1 fruit fly cellular context compared by ENCODE assay signal in the genomic region with DNA sequence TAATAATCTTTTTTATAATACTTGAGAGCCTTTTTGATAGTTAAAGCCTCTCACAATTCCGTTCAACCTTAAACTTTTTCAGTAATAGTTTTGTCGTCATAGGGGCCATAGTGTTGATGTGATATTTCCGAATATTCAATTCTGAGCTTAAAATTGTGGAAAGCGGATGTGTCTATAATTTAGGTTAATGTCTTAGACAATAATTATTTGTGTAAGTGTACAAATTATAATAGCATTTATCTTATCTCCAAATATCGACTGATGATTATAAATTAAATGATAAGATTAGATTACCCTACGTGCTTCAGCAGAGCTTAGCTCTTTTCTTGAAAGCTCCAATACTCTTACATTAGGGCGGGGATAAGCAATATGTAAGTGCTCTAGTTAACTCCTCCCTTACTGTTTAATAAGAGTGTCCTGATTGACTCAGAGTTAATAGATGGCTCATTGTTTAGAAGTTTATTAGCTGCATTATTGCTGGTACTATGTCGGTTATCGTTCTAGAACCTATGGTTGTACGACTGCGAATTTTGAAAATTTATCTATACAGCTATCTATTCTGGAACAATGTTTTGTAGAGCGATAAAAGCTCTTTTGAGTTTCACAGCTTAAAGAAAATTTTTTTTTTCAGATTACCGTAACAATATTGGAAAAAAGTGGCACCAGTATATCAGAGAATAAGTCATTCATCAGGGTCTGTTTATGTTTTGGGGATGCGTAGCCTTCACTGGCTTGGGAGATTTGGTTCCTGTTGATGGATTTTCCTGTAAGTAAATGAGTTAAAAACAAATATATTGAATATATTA.
TF ChIP-seq lines count a peak whose summit lies in the region.

No protein-coding gene starts in this region.

TF ChIP-seq in whole organism, embryonic, 481 proteins besides CTCF, POLR2A, EP300 and RAD21 (continued from another document and continues in another):
- TF ChIP-seq Awh (GFP tag; IDR thresholded peaks at IDR 0.05; lab: Robert Waterston, UW) (no peak), CG1602 (GFP tag; optimal IDR thresholded peaks at IDR 0.05; lab: Kevin White, UChicago) (no peak), row (GFP tag; IDR thresholded peaks at IDR 0.05; lab: Robert Waterston, UW) (peak; percentile 70), bigmax (GFP tag; optimal IDR thresholded peaks at IDR 0.05; lab: Kevin White, UChicago) (no peak), toy (GFP tag; IDR thresholded peaks at IDR 0.05; lab: Robert Waterston, UW) (no peak), sr (GFP tag; IDR thresholded peaks at IDR 0.05; lab: Robert Waterston, UW) (no peak), CG9727 (GFP tag; optimal IDR thresholded peaks at IDR 0.05; lab: Kevin White, UChicago) (peak; percentile 34), Mes4 (GFP tag; optimal IDR thresholded peaks at IDR 0.05; lab: Kevin White, UChicago) (no peak), CG9932 (GFP tag; IDR thresholded peaks at IDR 0.05; lab: Robert Waterston, UW) (0 out of 2 replicates have a peak, but pooled peaks have one; percentile 42), h (optimal IDR thresholded peaks at IDR 0.05; lab: Kevin White, UChicago) (no peak), D (optimal IDR thresholded peaks at IDR 0.05; lab: Kevin White, UChicago) (no peak), D (GFP tag; optimal IDR thresholded peaks at IDR 0.05; lab: Kevin White, UChicago) (no peak), Atf3 (GFP tag; optimal IDR thresholded peaks at IDR 0.05; lab: Kevin White, UChicago) (no peak), bsh (GFP tag; optimal IDR thresholded peaks at IDR 0.05; lab: Kevin White, UChicago) (peak in 1 of 2 experiments; percentile 34), CG8765 (GFP tag; IDR thresholded peaks at IDR 0.05; lab: Robert Waterston, UW) (no peak), Spps (tag; optimal IDR thresholded peaks at IDR 0.05; lab: Kevin White, UChicago) (no peak), HLH4C (GFP tag; IDR thresholded peaks at IDR 0.05; lab: Robert Waterston, UW; ENCODE audit: partially characterized antibody) (no peak), fd64A (GFP tag; optimal IDR thresholded peaks at IDR 0.05; lab: Kevin White, UChicago) (no peak), CG4282 (GFP tag; optimal IDR thresholded peaks at IDR 0.05; lab: Kevin White, UChicago) (no peak), kay (GFP tag; optimal IDR thresholded peaks at IDR 0.05; lab: Kevin White, UChicago) (no peak), CG33213 (GFP tag; optimal IDR thresholded peaks at IDR 0.05; lab: Kevin White, UChicago) (no peak), Taf1 (GFP tag; IDR thresholded peaks at IDR 0.05; lab: Robert Waterston, UW) (no peak), Mrtf (GFP tag; IDR thresholded peaks at IDR 0.05; lab: Robert Waterston, UW) (no peak), dysf (GFP tag; IDR thresholded peaks at IDR 0.05; lab: Robert Waterston, UW) (0 out of 3 replicates have a peak, but pooled peaks have one; percentile 21), Opbp (GFP tag; IDR thresholded peaks at IDR 0.05; lab: Robert Waterston, UW; ENCODE audit: partially characterized antibody) (no peak), E2f1 (GFP tag; IDR thresholded peaks at IDR 0.05; lab: Robert Waterston, UW) (no peak), H15 (GFP tag; IDR thresholded peaks at IDR 0.05; lab: Robert Waterston, UW) (no peak), lbe (GFP tag; optimal IDR thresholded peaks at IDR 0.05; lab: Kevin White, UChicago) (no peak), lov (optimal IDR thresholded peaks at IDR 0.05; lab: Kevin White, UChicago) (no peak), lov (GFP tag; IDR thresholded peaks at IDR 0.05; lab: Robert Waterston, UW) (no peak), CG11504 (tag; optimal IDR thresholded peaks at IDR 0.05; lab: Kevin White, UChicago) (no peak), grn (GFP tag; optimal IDR thresholded peaks at IDR 0.05; lab: Kevin White, UChicago) (peak; percentile 37), peb (GFP tag; IDR thresholded peaks at IDR 0.05; lab: Robert Waterston, UW) (no peak), Xbp1 (GFP tag; optimal IDR thresholded peaks at IDR 0.05; lab: Kevin White, UChicago) (peak; percentile 27), CG7372 (GFP tag; IDR thresholded peaks at IDR 0.05; lab: Robert Waterston, UW) (no peak), CG7556 (GFP tag; optimal IDR thresholded peaks at IDR 0.05; lab: Kevin White, UChicago) (peak; percentile 38), ato (GFP tag; IDR thresholded peaks at IDR 0.05; lab: Robert Waterston, UW; ENCODE audit: partially characterized antibody) (no peak), CG1024 (GFP tag; IDR thresholded peaks at IDR 0.05; lab: Robert Waterston, UW) (no peak), Hmx (GFP tag; optimal IDR thresholded peaks at IDR 0.05; lab: Kevin White, UChicago) (no peak), Kr (GFP tag; optimal IDR thresholded peaks at IDR 0.05; lab: Kevin White, UChicago) (no peak), Abd-B (GFP tag; optimal IDR thresholded peaks at IDR 0.05; lab: Kevin White, UChicago) (no peak), lilli (GFP tag; optimal IDR thresholded peaks at IDR 0.05; lab: Kevin White, UChicago) (peak; percentile 61), CG10543 (GFP tag; optimal IDR thresholded peaks at IDR 0.05; lab: Kevin White, UChicago) (no peak), NC2β (GFP tag; optimal IDR thresholded peaks at IDR 0.05; lab: Kevin White, UChicago) (no peak), Blimp-1 (GFP tag; optimal IDR thresholded peaks at IDR 0.05; lab: Kevin White, UChicago) (no peak), Max (GFP tag; optimal IDR thresholded peaks at IDR 0.05; lab: Kevin White, UChicago) (no peak), CG15011 (GFP tag; optimal IDR thresholded peaks at IDR 0.05; lab: Kevin White, UChicago) (no peak), ftz-f1 (GFP tag; optimal IDR thresholded peaks at IDR 0.05; lab: Kevin White, UChicago) (no peak), croc (GFP tag; conservative IDR thresholded peaks at IDR 0.05; lab: Robert Waterston, UW) (no peak), CG2712 (tag; optimal IDR thresholded peaks at IDR 0.05; lab: Kevin White, UChicago) (no peak), Dp (GFP tag; optimal IDR thresholded peaks at IDR 0.05; lab: Kevin White, UChicago) (no peak), sisA (GFP tag; IDR thresholded peaks at IDR 0.05; lab: Robert Waterston, UW) (no peak), Neu2 (GFP tag; optimal IDR thresholded peaks at IDR 0.05; lab: Kevin White, UChicago; ENCODE audit: borderline replicate concordance) (no peak), twi (tag; optimal IDR thresholded peaks at IDR 0.05; lab: Kevin White, UChicago) (no peak), caup (GFP tag; optimal IDR thresholded peaks at IDR 0.05; lab: Kevin White, UChicago; ENCODE audit: severe bottlenecking) (no peak), CG16779 (GFP tag; IDR thresholded peaks at IDR 0.05; lab: Robert Waterston, UW) (no peak), CG31388 (GFP tag; optimal IDR thresholded peaks at IDR 0.05; lab: Kevin White, UChicago) (no peak), hth (optimal IDR thresholded peaks at IDR 0.05; lab: Kevin White, UChicago) (no peak), CG7786 (GFP tag; optimal IDR thresholded peaks at IDR 0.05; lab: Kevin White, UChicago) (peak; percentile 24), gem (tag; optimal IDR thresholded peaks at IDR 0.05; lab: Kevin White, UChicago) (peak; percentile 58), gfzf (GFP tag; optimal IDR thresholded peaks at IDR 0.05; lab: Kevin White, UChicago) (no peak), CG2129 (GFP tag; IDR thresholded peaks at IDR 0.05; lab: Robert Waterston, UW; ENCODE audit: partially characterized antibody) (no peak), rib (GFP tag; IDR thresholded peaks at IDR 0.05; lab: Robert Waterston, UW) (no peak), CG13624 (GFP tag; optimal IDR thresholded peaks at IDR 0.05; lab: Kevin White, UChicago) (peak; percentile 28), CG5180 (GFP tag; optimal IDR thresholded peaks at IDR 0.05; lab: Kevin White, UChicago) (no peak), gsb (GFP tag; IDR thresholded peaks at IDR 0.05; lab: Robert Waterston, UW) (no peak), dmrt99B (tag; optimal IDR thresholded peaks at IDR 0.05; lab: Kevin White, UChicago) (peak; percentile 44), CG3281 (GFP tag; optimal IDR thresholded peaks at IDR 0.05; lab: Kevin White, UChicago) (no peak), CG3163 (GFP tag; optimal IDR thresholded peaks at IDR 0.05; lab: Kevin White, UChicago) (peak; percentile 51), CG12391 (tag; optimal IDR thresholded peaks at IDR 0.05; lab: Kevin White, UChicago) (peak; percentile 56), ase (GFP tag; IDR thresholded peaks at IDR 0.05; lab: Robert Waterston, UW) (no peak), CG12769 (tag; optimal IDR thresholded peaks at IDR 0.05; lab: Kevin White, UChicago) (no peak), fru (optimal IDR thresholded peaks at IDR 0.05; lab: Kevin White, UChicago) (no peak), grau (tag; optimal IDR thresholded peaks at IDR 0.05; lab: Kevin White, UChicago) (peak; percentile 57), CG2202 (tag; optimal IDR thresholded peaks at IDR 0.05; lab: Kevin White, UChicago) (no peak), Sry-δ (GFP tag; optimal IDR thresholded peaks at IDR 0.05; lab: Kevin White, UChicago) (no peak), Nf-YB (GFP tag; optimal IDR thresholded peaks at IDR 0.05; lab: Kevin White, UChicago) (no peak), Fer3 (tag; optimal IDR thresholded peaks at IDR 0.05; lab: Kevin White, UChicago) (no peak), unpg (GFP tag; optimal IDR thresholded peaks at IDR 0.05; lab: Kevin White, UChicago) (peak; percentile 15), CrebB (tag; optimal IDR thresholded peaks at IDR 0.05; lab: Kevin White, UChicago) (no peak), sna (GFP tag; IDR thresholded peaks at IDR 0.05; lab: Robert Waterston, UW; ENCODE audit: partially characterized antibody) (no peak), fu2 (GFP tag; optimal IDR thresholded peaks at IDR 0.05; lab: Kevin White, UChicago) (peak; percentile 39), CG17186 (GFP tag; optimal IDR thresholded peaks at IDR 0.05; lab: Kevin White, UChicago) (no peak), CG12071 (GFP tag; optimal IDR thresholded peaks at IDR 0.05; lab: Kevin White, UChicago) (no peak), CG4328 (GFP tag; optimal IDR thresholded peaks at IDR 0.05; lab: Kevin White, UChicago) (no peak), tx (GFP tag; optimal IDR thresholded peaks at IDR 0.05; lab: Kevin White, UChicago) (peak; percentile 10), Elba2 (GFP tag; optimal IDR thresholded peaks at IDR 0.05; lab: Kevin White, UChicago) (no peak), CG8924 (tag; optimal IDR thresholded peaks at IDR 0.05; lab: Kevin White, UChicago) (peak; percentile 13), CG1647 (GFP tag; optimal IDR thresholded peaks at IDR 0.05; lab: Kevin White, UChicago) (no peak), Med (GFP tag; lab: Kevin White, UChicago) (peak; percentile 61), sc (optimal IDR thresholded peaks at IDR 0.05; lab: Kevin White, UChicago) (no peak), sc (GFP tag; optimal IDR thresholded peaks at IDR 0.05; lab: Kevin White, UChicago) (no peak), Meics (GFP tag; optimal IDR thresholded peaks at IDR 0.05; lab: Kevin White, UChicago) (no peak), CG31365 (tag; optimal IDR thresholded peaks at IDR 0.05; lab: Kevin White, UChicago) (no peak), disco-r (GFP tag; optimal IDR thresholded peaks at IDR 0.05; lab: Kevin White, UChicago) (no peak), en (GFP tag; optimal IDR thresholded peaks at IDR 0.05; lab: Kevin White, UChicago) (no peak), tll (GFP tag; optimal IDR thresholded peaks at IDR 0.05; lab: Kevin White, UChicago) (no peak), Xrp1 (GFP tag; IDR thresholded peaks at IDR 0.05; lab: Robert Waterston, UW) (no peak), kah (GFP tag; optimal IDR thresholded peaks at IDR 0.05; lab: Kevin White, UChicago) (no peak), Jarid2 (GFP tag; optimal IDR thresholded peaks at IDR 0.05; lab: Kevin White, UChicago) (no peak), Ets97D (GFP tag; optimal IDR thresholded peaks at IDR 0.05; lab: Kevin White, UChicago) (no peak), Camta (GFP tag; optimal IDR thresholded peaks at IDR 0.05; lab: Kevin White, UChicago) (peak; percentile 19), H2.0 (GFP tag; IDR thresholded peaks at IDR 0.05; lab: Robert Waterston, UW) (no peak), CG4707 (GFP tag; optimal IDR thresholded peaks at IDR 0.05; lab: Kevin White, UChicago) (no peak), CG8089 (GFP tag; optimal IDR thresholded peaks at IDR 0.05; lab: Kevin White, UChicago) (no peak), Rx (GFP tag; IDR thresholded peaks at IDR 0.05; lab: Robert Waterston, UW) (no peak), NFAT (GFP tag; IDR thresholded peaks at IDR 0.05; lab: Robert Waterston, UW) (no peak), salm (tag; optimal IDR thresholded peaks at IDR 0.05; lab: Kevin White, UChicago) (no peak), dati (GFP tag; IDR thresholded peaks at IDR 0.05; lab: Robert Waterston, UW) (no peak), CG3726 (GFP tag; IDR thresholded peaks at IDR 0.05; lab: Robert Waterston, UW) (no peak), Deaf1 (tag; optimal IDR thresholded peaks at IDR 0.05; lab: Kevin White, UChicago) (no peak), nom (GFP tag; optimal IDR thresholded peaks at IDR 0.05; lab: Kevin White, UChicago) (no peak), CG8290 (GFP tag; optimal IDR thresholded peaks at IDR 0.05; lab: Kevin White, UChicago) (no peak), CG8290 (tag; optimal IDR thresholded peaks at IDR 0.05; lab: Kevin White, UChicago) (peak in 1 of 2 experiments; percentile 2), Hmr (GFP tag; optimal IDR thresholded peaks at IDR 0.05; lab: Kevin White, UChicago) (peak; percentile 46), Dip3 (GFP tag; optimal IDR thresholded peaks at IDR 0.05; lab: Kevin White, UChicago) (peak; percentile 42), CG10147 (GFP tag; optimal IDR thresholded peaks at IDR 0.05; lab: Kevin White, UChicago) (no peak), pan (optimal IDR thresholded peaks at IDR 0.05; lab: Kevin White, UChicago) (no peak), pan (GFP tag; optimal IDR thresholded peaks at IDR 0.05 in 1 of 2, IDR thresholded peaks at IDR 0.05 in 1 of 2) (no peak), sob (GFP tag; IDR thresholded peaks at IDR 0.05; lab: Robert Waterston, UW) (peak; percentile 37; the same call in 1 of the 2 replicates), pum (GFP tag; optimal IDR thresholded peaks at IDR 0.05; lab: Kevin White, UChicago) (no peak), nerfin-2 (GFP tag; IDR thresholded peaks at IDR 0.05; lab: Robert Waterston, UW; ENCODE audit: partially characterized antibody) (no peak), sqz (GFP tag; optimal IDR thresholded peaks at IDR 0.05; lab: Kevin White, UChicago) (no peak), CG17359 (tag; optimal IDR thresholded peaks at IDR 0.05; lab: Kevin White, UChicago) (no peak), gce (GFP tag; IDR thresholded peaks at IDR 0.05; lab: Robert Waterston, UW) (no peak), CG31224 (GFP tag; IDR thresholded peaks at IDR 0.05; lab: Robert Waterston, UW) (no peak), hb (GFP tag; IDR thresholded peaks at IDR 0.05; lab: Robert Waterston, UW; ENCODE audit: partially characterized antibody) (no peak), CG12155 (GFP tag; optimal IDR thresholded peaks at IDR 0.05; lab: Kevin White, UChicago) (no peak)
